Fruit fly (Drosophila melanogaster) whole organism, embryonic: ENCODE results near the gene Pxn.

Source experiments
- BEAF-32 ChIP-seq: fragments of 200-800 bp; sonication (Bioruptor generic); optimal IDR thresholded peaks from 3 replicates; lab custom pipeline; 2017; ENCODE audit warnings: missing biosample characterization, missing genetic modification characterization, mild to moderate bottlenecking, moderate library complexity, missing genetic modification reagents
- CG11560 ChIP-seq: fragments of 200-800 bp; sonication (Bioruptor generic); IDR thresholded peaks from 3 replicates; pipeline ENCODE4 v1.3.6; 2022; ENCODE audit warnings: missing biosample characterization, missing genetic modification characterization
- CG1233 ChIP-seq: fragments of 200-800 bp; sonication (Bioruptor generic); optimal IDR thresholded peaks from 4 replicates; lab custom pipeline; 2018; ENCODE audit warnings: missing biosample characterization, mild to moderate bottlenecking, missing genetic modification characterization
- CG13123 ChIP-seq: fragments of 200-800 bp; sonication (Bioruptor generic); optimal IDR thresholded peaks from 2 replicates; lab custom pipeline; 2016; ENCODE audit warnings: missing biosample characterization, missing genetic modification characterization
- CG13424 ChIP-seq: fragments of 200-800 bp; sonication (Bioruptor generic); optimal IDR thresholded peaks from 2 replicates; lab custom pipeline; 2019; ENCODE audit warnings: missing biosample characterization, mild to moderate bottlenecking, missing genetic modification characterization, moderate library complexity
- CG1647 ChIP-seq: fragments of 200-800 bp; sonication (Bioruptor generic); optimal IDR thresholded peaks from 3 replicates; lab custom pipeline; 2016; ENCODE audit warnings: missing biosample characterization, missing genetic modification characterization
- CG2116 ChIP-seq: fragments of 200-800 bp; sonication (Bioruptor generic); optimal IDR thresholded peaks from 3 replicates; lab custom pipeline; 2018; ENCODE audit warnings: missing biosample characterization, mild to moderate bottlenecking, missing genetic modification characterization
- CG2875 ChIP-seq: fragments of 200-800 bp; sonication (Bioruptor generic); optimal IDR thresholded peaks from 2 replicates; lab custom pipeline; 2017; ENCODE audit warnings: missing biosample characterization, mild to moderate bottlenecking, missing genetic modification characterization, missing genetic modification reagents
- CG4282 ChIP-seq: fragments of 200-800 bp; sonication (Bioruptor generic); optimal IDR thresholded peaks from 2 replicates; lab custom pipeline; 2016; ENCODE audit warnings: missing biosample characterization, missing genetic modification characterization
- CG43689 ChIP-seq: fragments of 200-800 bp; sonication (Bioruptor generic); IDR thresholded peaks from 2 replicates; pipeline ENCODE4 v1.3.6; 2022; ENCODE audit warnings: missing biosample characterization, missing genetic modification characterization
- CG7839 ChIP-seq: fragments of 200-800 bp; sonication (Bioruptor generic); optimal IDR thresholded peaks from 3 replicates; lab custom pipeline; 2018; ENCODE audit warnings: missing biosample characterization, mild to moderate bottlenecking, missing genetic modification characterization, moderate library complexity
- CG8478 ChIP-seq: fragments of >200 bp; optimal IDR thresholded peaks from 2 replicates; lab custom pipeline; 2018
- CG9215 ChIP-seq: fragments of 200-800 bp; sonication (Bioruptor generic); IDR thresholded peaks from 2 replicates; pipeline ENCODE4 v1.3.6; 2022; ENCODE audit warnings: missing biosample characterization, missing genetic modification characterization
- Dfd ChIP-seq, 2 experiments: fragments of >200 bp; optimal IDR thresholded peaks; 2 replicates each; lab custom pipeline; 2017; ENCODE audit warnings: missing biosample characterization in 2 of 2, missing genetic modification characterization in 2 of 2
- Doc3 ChIP-seq: fragments of 200-800 bp; sonication (Bioruptor generic); IDR thresholded peaks from 3 replicates; pipeline ENCODE4 v1.3.6; 2022; ENCODE audit warnings: missing biosample characterization, missing genetic modification characterization; ENCODE audit not compliant: partially characterized antibody
- Dref ChIP-seq: fragments of 200-800 bp; sonication (Bioruptor generic); IDR thresholded peaks from 2 replicates; pipeline ENCODE4 v1.3.6; 2022; ENCODE audit warnings: missing biosample characterization, missing genetic modification characterization
- Fer1 ChIP-seq: fragments of 200-800 bp; sonication (Bioruptor generic); optimal IDR thresholded peaks from 2 replicates; lab custom pipeline; 2017; ENCODE audit warnings: missing biosample characterization, mild to moderate bottlenecking, missing genetic modification characterization
- Fer2 ChIP-seq: fragments of 200-800 bp; sonication (Bioruptor generic); optimal IDR thresholded peaks from 2 replicates; lab custom pipeline; 2018; ENCODE audit warnings: missing biosample characterization, mild to moderate bottlenecking, missing genetic modification characterization, moderate library complexity
- H2.0 ChIP-seq: fragments of 200-800 bp; sonication (Bioruptor generic); IDR thresholded peaks from 2 replicates; pipeline ENCODE4 v1.3.6; 2022; ENCODE audit warnings: missing biosample characterization, missing genetic modification characterization
- HmgD ChIP-seq: fragments of 200-800 bp; sonication (Bioruptor generic); optimal IDR thresholded peaks from 3 replicates; lab custom pipeline; 2016; ENCODE audit warnings: missing biosample characterization, missing genetic modification characterization
- HmgZ ChIP-seq: fragments of 200-800 bp; sonication (Bioruptor generic); optimal IDR thresholded peaks from 2 replicates; lab custom pipeline; 2018; ENCODE audit warnings: missing biosample characterization, mild to moderate bottlenecking, missing genetic modification characterization
- Hr39 ChIP-seq: fragments of >200 bp; optimal IDR thresholded peaks from 2 replicates; lab custom pipeline; 2017
- Max ChIP-seq: fragments of 200-800 bp; sonication (Bioruptor generic); optimal IDR thresholded peaks from 2 replicates; lab custom pipeline; 2016; ENCODE audit warnings: missing biosample characterization, mild to moderate bottlenecking, missing genetic modification characterization
- Sry-β ChIP-seq: fragments of 200-800 bp; sonication (Bioruptor generic); optimal IDR thresholded peaks from 2 replicates; lab custom pipeline; 2018; ENCODE audit warnings: missing biosample characterization, mild to moderate bottlenecking, missing genetic modification characterization, moderate library complexity
- Ssrp ChIP-seq: fragments of 200-800 bp; sonication (Bioruptor generic); optimal IDR thresholded peaks from 2 replicates; lab custom pipeline; 2018; ENCODE audit warnings: missing biosample characterization, mild to moderate bottlenecking, missing genetic modification characterization, moderate library complexity
- Xbp1 ChIP-seq: fragments of 200-800 bp; sonication (Bioruptor generic); optimal IDR thresholded peaks from 3 replicates; lab custom pipeline; 2016; ENCODE audit warnings: missing biosample characterization, mild to moderate bottlenecking, missing genetic modification characterization
- abd-A ChIP-seq: fragments of 200-800 bp; sonication (Bioruptor generic); optimal IDR thresholded peaks from 3 replicates; lab custom pipeline; 2019; ENCODE audit warnings: missing biosample characterization, mild to moderate bottlenecking, missing genetic modification characterization, moderate library complexity
- bowl ChIP-seq: fragments of 200-800 bp; sonication (Bioruptor generic); IDR thresholded peaks from 2 replicates; pipeline ENCODE4 v1.3.6; 2022; ENCODE audit warnings: missing biosample characterization, missing genetic modification characterization
- bsh ChIP-seq, 2 experiments: fragments of 200-800 bp; sonication (Bioruptor generic); optimal IDR thresholded peaks; 2 replicates each; lab custom pipeline; 2017 to 2018; ENCODE audit warnings: mild to moderate bottlenecking in 2 of 2, missing biosample characterization in 2 of 2, missing genetic modification characterization in 2 of 2, moderate library complexity in 1 of 2
- caup ChIP-seq: fragments of 200-800 bp; sonication (Bioruptor generic); optimal IDR thresholded peaks from 3 replicates; lab custom pipeline; 2017; ENCODE audit warnings: missing biosample characterization, mild to moderate bottlenecking, missing genetic modification characterization, moderate library complexity; ENCODE audit not compliant: severe bottlenecking
- chinmo ChIP-seq: fragments of 200-800 bp; sonication (Bioruptor generic); IDR thresholded peaks from 4 replicates; pipeline ENCODE4 v1.3.6; 2022; ENCODE audit warnings: missing biosample characterization, missing genetic modification characterization; ENCODE audit not compliant: partially characterized antibody
- fd96Cb ChIP-seq: fragments of 200-800 bp; sonication (Bioruptor generic); optimal IDR thresholded peaks from 2 replicates; lab custom pipeline; 2018; ENCODE audit warnings: missing biosample characterization, mild to moderate bottlenecking, missing genetic modification characterization, moderate library complexity
- fu2 ChIP-seq: fragments of 200-800 bp; sonication (Bioruptor generic); optimal IDR thresholded peaks from 2 replicates; lab custom pipeline; 2016; ENCODE audit warnings: missing biosample characterization, missing genetic modification characterization
- gfzf ChIP-seq: fragments of 200-800 bp; sonication (Bioruptor generic); optimal IDR thresholded peaks from 2 replicates; lab custom pipeline; 2016; ENCODE audit warnings: missing biosample characterization, mild to moderate bottlenecking, missing genetic modification characterization, moderate library complexity
- grau ChIP-seq: fragments of 200-800 bp; optimal IDR thresholded peaks from 3 replicates; lab custom pipeline; 2019; ENCODE audit warnings: missing biosample characterization, mild to moderate bottlenecking, missing genetic modification characterization, moderate library complexity
- gsb ChIP-seq: fragments of 200-800 bp; sonication (Bioruptor generic); IDR thresholded peaks from 2 replicates; pipeline ENCODE4 v1.3.6; 2022; ENCODE audit warnings: missing biosample characterization, missing genetic modification characterization
- gt ChIP-seq: fragments of 200-800 bp; sonication (Bioruptor generic); IDR thresholded peaks from 2 replicates; pipeline ENCODE4 v1.3.6; 2022; ENCODE audit warnings: missing biosample characterization, missing genetic modification characterization
- hb ChIP-seq: fragments of 200-800 bp; sonication (Bioruptor generic); IDR thresholded peaks from 3 replicates; pipeline ENCODE4 v1.3.6; 2022; ENCODE audit warnings: missing biosample characterization, missing genetic modification characterization; ENCODE audit not compliant: partially characterized antibody
- her ChIP-seq: fragments of 200-800 bp; sonication (Bioruptor generic); optimal IDR thresholded peaks from 2 replicates; lab custom pipeline; 2016; ENCODE audit warnings: missing biosample characterization, missing genetic modification characterization
- lola ChIP-seq, 3 experiments: fragments of >200 bp in 2 of 3; fragments of 200-800 bp in 1 of 3; sonication (Bioruptor generic) in 1 of 3; optimal IDR thresholded peaks; 2 replicates each; lab custom pipeline; 2017 to 2019; ENCODE audit warnings: missing biosample characterization in 3 of 3, missing genetic modification characterization in 3 of 3, mild to moderate bottlenecking in 1 of 3, moderate library complexity in 1 of 3
- mam ChIP-seq: fragments of 200-800 bp; sonication (Bioruptor generic); optimal IDR thresholded peaks from 3 replicates; lab custom pipeline; 2016; ENCODE audit warnings: missing biosample characterization, missing genetic modification characterization
- nerfin-2 ChIP-seq: fragments of 200-800 bp; sonication (Bioruptor generic); IDR thresholded peaks from 2 replicates; pipeline ENCODE4 v1.3.6; 2022; ENCODE audit warnings: missing biosample characterization, missing genetic modification characterization; ENCODE audit not compliant: partially characterized antibody
- nmo ChIP-seq: fragments of 200-800 bp; sonication (Bioruptor generic); optimal IDR thresholded peaks from 2 replicates; lab custom pipeline; 2018; ENCODE audit warnings: missing biosample characterization, mild to moderate bottlenecking, missing genetic modification characterization, moderate library complexity
- rib ChIP-seq: fragments of 200-800 bp; sonication (Bioruptor generic); IDR thresholded peaks from 2 replicates; pipeline ENCODE4 v1.3.6; 2022; ENCODE audit warnings: missing biosample characterization, missing genetic modification characterization
- sc ChIP-seq, 3 experiments: fragments of >200 bp in 2 of 3; fragments of 200-800 bp in 1 of 3; sonication (Bioruptor generic) in 1 of 3; optimal IDR thresholded peaks; 2 replicates in 2 of 3; 3 replicates in 1 of 3; lab custom pipeline; 2017; ENCODE audit warnings: mild to moderate bottlenecking in 1 of 3, missing biosample characterization in 1 of 3, missing genetic modification characterization in 1 of 3, missing genetic modification reagents in 1 of 3
- sim ChIP-seq: fragments of 200-800 bp; sonication (Bioruptor generic); IDR thresholded peaks from 2 replicates; pipeline ENCODE4 v1.3.6; 2022; ENCODE audit warnings: missing biosample characterization, missing genetic modification characterization
- stc ChIP-seq: fragments of 200-800 bp; sonication (Bioruptor generic); IDR thresholded peaks from 2 replicates; pipeline ENCODE4 v1.3.6; 2022; ENCODE audit warnings: missing biosample characterization, missing genetic modification characterization
- trem ChIP-seq: fragments of 200-800 bp; optimal IDR thresholded peaks from 3 replicates; lab custom pipeline; 2019; ENCODE audit warnings: missing biosample characterization, mild to moderate bottlenecking, missing genetic modification characterization, moderate library complexity
- wor ChIP-seq: fragments of 200-800 bp; sonication (Bioruptor generic); IDR thresholded peaks from 2 replicates; pipeline ENCODE4 v1.3.6; 2022; ENCODE audit warnings: missing biosample characterization, missing genetic modification characterization
- zen2 ChIP-seq: fragments of 200-800 bp; sonication (Bioruptor generic); IDR thresholded peaks from 3 replicates; pipeline ENCODE4 v1.3.6; 2022; ENCODE audit warnings: missing biosample characterization, missing genetic modification characterization; ENCODE audit not compliant: partially characterized antibody

Gene Pxn

DNA sequence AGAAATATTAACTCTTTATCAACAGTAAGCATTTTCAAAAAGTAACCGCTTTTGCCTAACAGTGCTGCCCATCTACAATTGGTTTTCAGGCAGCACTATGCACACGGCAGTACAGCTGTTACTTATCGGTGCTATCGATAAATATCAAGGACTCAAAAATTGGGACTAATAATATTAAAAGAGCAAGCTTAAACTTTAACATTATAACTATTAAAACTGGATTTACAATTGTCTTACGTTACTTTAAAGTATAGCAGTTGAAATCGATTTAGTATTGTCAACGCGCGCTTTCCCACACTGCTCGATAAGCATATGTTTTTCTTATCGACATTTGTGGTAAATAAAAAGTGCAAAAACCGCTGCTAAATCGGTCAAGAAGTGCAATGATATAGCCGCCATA lies 1.5 kb upstream of the Pxn start, which contains the start of the genes CG42245 and MEP-1 (continued):
- TF ChIP-seq Sry-β (GFP tag; lab: Kevin White, UChicago) = no peak
- no peak for TF ChIP-seq HmgD (GFP tag; lab: Kevin White, UChicago)
- peak; percentile 64 for TF ChIP-seq Doc3 (GFP tag; lab: Robert Waterston, UW)
- peak; percentile 58; the same call in 1 of the 4 replicates for TF ChIP-seq chinmo (GFP tag; lab: Robert Waterston, UW)
- no peak for TF ChIP-seq gsb
- TF ChIP-seq gfzf = peak; percentile 15
- no peak for TF ChIP-seq wor (GFP tag; lab: Robert Waterston, UW)
- no peak for TF ChIP-seq abd-A
- peak; percentile 21 for TF ChIP-seq CG1233 (GFP tag; lab: Kevin White, UChicago)
- TF ChIP-seq nerfin-2 (GFP tag; lab: Robert Waterston, UW) = peak; percentile 61
- TF ChIP-seq Fer1 (GFP tag; lab: Kevin White, UChicago) = no peak
- TF ChIP-seq hb (GFP tag; lab: Robert Waterston, UW) = 0 out of 3 replicates have a peak, but pooled peaks have one; percentile 50
- no peak for TF ChIP-seq Hr39 (lab: Kevin White, UChicago)
- TF ChIP-seq fd96Cb = no peak
- no peak for TF ChIP-seq rib (GFP tag; lab: Robert Waterston, UW)
- TF ChIP-seq CG8478 = no peak
- TF ChIP-seq CG2875 (GFP tag; lab: Kevin White, UChicago) = no peak
- no peak for TF ChIP-seq gt (GFP tag; lab: Robert Waterston, UW)
- TF ChIP-seq bsh (GFP tag; optimal IDR thresholded peaks at IDR 0.05; lab: Kevin White, UChicago) = peak in 1 of 2 experiments; percentile 53
- 0 out of 2 replicates have a peak, but pooled peaks have one; percentile 4 for TF ChIP-seq H2.0 (GFP tag; lab: Robert Waterston, UW)
- TF ChIP-seq nmo (GFP tag; lab: Kevin White, UChicago) = peak; percentile 62
- TF ChIP-seq CG13424 (tag; lab: Kevin White, UChicago) = peak; percentile 17
- TF ChIP-seq stc (GFP tag; lab: Robert Waterston, UW) = no peak
- TF ChIP-seq CG13123 (GFP tag; lab: Kevin White, UChicago) = peak; percentile 2
- peak; percentile 16 for TF ChIP-seq her (GFP tag; lab: Kevin White, UChicago)
- TF ChIP-seq zen2 (GFP tag; lab: Robert Waterston, UW) = no peak; the same call in 2 of the 3 replicates
- TF ChIP-seq Fer2 (tag; lab: Kevin White, UChicago) = no peak
- peak in 1 of 3 experiments; percentile 32 for TF ChIP-seq lola (GFP tag; optimal IDR thresholded peaks at IDR 0.05; lab: Kevin White, UChicago)
- peak; percentile 69 for TF ChIP-seq Max (GFP tag; lab: Kevin White, UChicago)
- TF ChIP-seq HmgZ = peak; percentile 58
- TF ChIP-seq CG43689 (GFP tag; lab: Robert Waterston, UW) = no peak
- no peak for TF ChIP-seq CG1647 (GFP tag; lab: Kevin White, UChicago)
- peak; percentile 55 for TF ChIP-seq grau (tag; lab: Kevin White, UChicago)
- TF ChIP-seq Xbp1 = peak; percentile 57
- TF ChIP-seq fu2 (GFP tag; lab: Kevin White, UChicago) = no peak
- TF ChIP-seq CG2116 (GFP tag; lab: Kevin White, UChicago) = peak; percentile 94
- peak; percentile 34 for TF ChIP-seq mam (GFP tag; lab: Kevin White, UChicago)
- no peak for TF ChIP-seq CG9215 (GFP tag; lab: Robert Waterston, UW)
- TF ChIP-seq Dref (GFP tag; lab: Robert Waterston, UW) = peak; percentile 84
- TF ChIP-seq BEAF-32 (GFP tag; lab: Kevin White, UChicago) = peak; percentile 67
- TF ChIP-seq Ssrp (tag; lab: Kevin White, UChicago) = peak; percentile 16
- no peak for TF ChIP-seq CG4282 (GFP tag; lab: Kevin White, UChicago)
- TF ChIP-seq Dfd (GFP tag; optimal IDR thresholded peaks at IDR 0.05; lab: Kevin White, UChicago) = no peak
- no peak for TF ChIP-seq sc (optimal IDR thresholded peaks at IDR 0.05; lab: Kevin White, UChicago)
- peak; percentile 1 for TF ChIP-seq sc (GFP tag; optimal IDR thresholded peaks at IDR 0.05; lab: Kevin White, UChicago)
- TF ChIP-seq CG7839 (tag; lab: Kevin White, UChicago) = peak; percentile 48
- TF ChIP-seq CG11560 = no peak
- TF ChIP-seq trem = peak; percentile 93
- TF ChIP-seq sim (GFP tag; lab: Robert Waterston, UW) = no peak
- no peak for TF ChIP-seq bowl (GFP tag; lab: Robert Waterston, UW)
- TF ChIP-seq caup (GFP tag; lab: Kevin White, UChicago) = peak; percentile 51
